Worm (Caenorhabditis elegans) whole organism, L1 larva: ENCODE measurements around the gene lin-24.

Experiments used
- lin-39 ChIP-seq: fragments of 150-350 bp; optimal IDR thresholded peaks from 2 replicates; lab custom pipeline; 2014; ENCODE audit warnings: missing biosample characterization, missing genetic modification reagents, missing genetic modification characterization
- nhr-28 ChIP-seq: fragments of 150-350 bp; optimal IDR thresholded peaks from 2 replicates; lab custom pipeline; 2014; ENCODE audit warnings: missing biosample characterization, missing genetic modification characterization
- skn-1 ChIP-seq: fragments of 150-350 bp; optimal IDR thresholded peaks from 2 replicates; lab custom pipeline; 2014; ENCODE audit warnings: missing biosample characterization, missing genetic modification characterization

- TF ChIP-seq nhr-28 (tag; lab: Kevin White, UChicago) (no peak), lin-39 (tag; lab: Kevin White, UChicago) (no peak), skn-1 (no peak)
Measured at ce11 chrIV:12149609-12150008, 20.3 kb downstream of the lin-24 start.
